Worm (Caenorhabditis elegans) whole organism, L1 larva: ENCODE measurements around the gene suex-2.

Source experiments
- Y116A8C.19 ChIP-seq: sonication (generic microtip); optimal IDR thresholded peaks from 2 replicates; lab custom pipeline; 2016; ENCODE audit warnings: missing compliant biosample characterization, missing genetic modification characterization, borderline replicate concordance
- alr-1 ChIP-seq: fragments of 200-800 bp; sonication (Bioruptor generic); optimal IDR thresholded peaks from 2 replicates; lab custom pipeline; 2018; ENCODE audit warnings: borderline replicate concordance, mild to moderate bottlenecking, missing genetic modification characterization, missing compliant biosample characterization
- ceh-63 ChIP-seq: fragments of 200-800 bp; sonication (Bioruptor generic); optimal IDR thresholded peaks from 2 replicates; lab custom pipeline; 2018; ENCODE audit warnings: mild to moderate bottlenecking, missing genetic modification characterization, missing compliant biosample characterization
- ceh-8 ChIP-seq: fragments of 200-800 bp; sonication (Bioruptor generic); optimal IDR thresholded peaks from 2 replicates; lab custom pipeline; 2018; ENCODE audit warnings: mild to moderate bottlenecking, missing genetic modification characterization, moderate library complexity, missing compliant biosample characterization
- ceh-90 ChIP-seq: sonication (generic microtip); optimal IDR thresholded peaks from 2 replicates; lab custom pipeline; 2016; ENCODE audit warnings: missing genetic modification characterization, missing compliant biosample characterization
- efl-1 ChIP-seq, 4 experiments: fragments of 150-350 bp; optimal IDR thresholded peaks in 3 of 4; peaks in 1 of 4; 1 replicate in 1 of 4; 2 replicates in 3 of 4; lab custom pipeline; 2014; ENCODE audit warnings: missing biosample characterization in 2 of 4, missing genetic modification characterization in 2 of 4, missing genetic modification reagents in 2 of 4
- efl-3 ChIP-seq: fragments of 200-800 bp; sonication (Bioruptor generic); optimal IDR thresholded peaks from 2 replicates; lab custom pipeline; 2018; ENCODE audit warnings: mild to moderate bottlenecking, missing genetic modification characterization, missing compliant biosample characterization
- egl-13 ChIP-seq: sonication (generic microtip); optimal IDR thresholded peaks from 2 replicates; lab custom pipeline; 2016; ENCODE audit warnings: missing genotype, missing genetic modification reagents, missing genetic modification characterization, missing compliant biosample characterization
- elt-2 ChIP-seq: sonication (generic microtip); optimal IDR thresholded peaks from 2 replicates; lab custom pipeline; 2016; ENCODE audit warnings: missing genetic modification characterization, mild to moderate bottlenecking, inconsistent platforms, missing compliant biosample characterization, missing genetic modification reagents
- elt-3 ChIP-seq, 6 experiments: fragments of 150-350 bp in 1 of 6; sonication (generic microtip); optimal IDR thresholded peaks; 2 replicates each; lab custom pipeline; 2017 to 2018; ENCODE audit warnings: missing biosample characterization in 6 of 6, missing genetic modification characterization in 6 of 6, inconsistent platforms in 1 of 6
- ets-5 ChIP-seq: fragments of 200-800 bp; sonication (Bioruptor generic); IDR thresholded peaks from 2 replicates; pipeline ENCODE4 v1.3.6; 2022; ENCODE audit warnings: missing genetic modification characterization, missing compliant biosample characterization
- fkh-10 ChIP-seq: sonication (generic microtip); optimal IDR thresholded peaks from 2 replicates; lab custom pipeline; 2017; ENCODE audit warnings: missing biosample characterization, missing genetic modification reagents, missing genetic modification characterization
- fkh-4 ChIP-seq: sonication (generic microtip); optimal IDR thresholded peaks from 2 replicates; lab custom pipeline; 2016; ENCODE audit warnings: missing compliant biosample characterization, missing genetic modification characterization, borderline replicate concordance
- fos-1 ChIP-seq: fragments of 150-350 bp; optimal IDR thresholded peaks from 2 replicates; lab custom pipeline; 2014; ENCODE audit warnings: missing biosample characterization, missing genetic modification characterization
- grh-1 ChIP-seq: fragments of 200-800 bp; sonication (Bioruptor generic); IDR thresholded peaks from 2 replicates; pipeline ENCODE4 v1.3.6; 2022; ENCODE audit warnings: missing genetic modification reagents, missing genetic modification characterization, missing compliant biosample characterization
- hlh-4 ChIP-seq: sonication (generic microtip); optimal IDR thresholded peaks from 2 replicates; lab custom pipeline; 2016; ENCODE audit warnings: mild to moderate bottlenecking, missing genetic modification characterization, missing compliant biosample characterization
- lin-14 ChIP-seq: fragments of 200-800 bp; sonication (Bioruptor generic); optimal IDR thresholded peaks from 2 replicates; lab custom pipeline; 2018; ENCODE audit warnings: mild to moderate bottlenecking, missing genetic modification characterization, moderate library complexity, missing compliant biosample characterization
- lsy-2 ChIP-seq, 2 experiments: fragments of 150-350 bp; optimal IDR thresholded peaks; 2 replicates each; lab custom pipeline; 2014; ENCODE audit warnings: missing biosample characterization in 2 of 2, missing genetic modification characterization in 2 of 2
- nhr-11 ChIP-seq: fragments of 150-350 bp; optimal IDR thresholded peaks from 2 replicates; lab custom pipeline; 2014; ENCODE audit warnings: missing biosample characterization, missing genetic modification characterization
- nhr-19 ChIP-seq: fragments of 200-800 bp; sonication (Bioruptor generic); conservative IDR thresholded peaks from 2 replicates; pipeline ENCODE4 v1.3.6; 2022; ENCODE audit warnings: missing genetic modification characterization, missing compliant biosample characterization
- nhr-20 ChIP-seq: sonication (generic microtip); optimal IDR thresholded peaks from 2 replicates; lab custom pipeline; 2016; ENCODE audit warnings: mild to moderate bottlenecking, missing genetic modification characterization, missing compliant biosample characterization
- nhr-28 ChIP-seq: fragments of 150-350 bp; optimal IDR thresholded peaks from 2 replicates; lab custom pipeline; 2014; ENCODE audit warnings: missing biosample characterization, missing genetic modification characterization
- nhr-71 ChIP-seq: sonication (generic microtip); optimal IDR thresholded peaks from 2 replicates; lab custom pipeline; 2016; ENCODE audit warnings: mild to moderate bottlenecking, missing genetic modification characterization, moderate library complexity, missing compliant biosample characterization
- nhr-76 ChIP-seq: sonication (generic microtip); optimal IDR thresholded peaks from 2 replicates; lab custom pipeline; 2017; ENCODE audit warnings: missing biosample characterization, missing genetic modification characterization
- nhr-84 ChIP-seq: sonication (generic microtip); optimal IDR thresholded peaks from 2 replicates; lab custom pipeline; 2017; ENCODE audit warnings: missing biosample characterization, missing genetic modification characterization
- skn-1 ChIP-seq: fragments of 150-350 bp; optimal IDR thresholded peaks from 2 replicates; lab custom pipeline; 2014; ENCODE audit warnings: missing biosample characterization, missing genetic modification characterization
- snu-23 ChIP-seq: sonication (generic microtip); optimal IDR thresholded peaks from 2 replicates; lab custom pipeline; 2016; ENCODE audit warnings: missing genetic modification characterization, missing compliant biosample characterization
- sptf-1 ChIP-seq: fragments of 150-350 bp; optimal IDR thresholded peaks from 2 replicates; lab custom pipeline; 2014; ENCODE audit warnings: missing biosample characterization, missing genetic modification characterization
- tbx-2 ChIP-seq: sonication (generic microtip); optimal IDR thresholded peaks from 2 replicates; lab custom pipeline; 2016; ENCODE audit warnings: missing genetic modification characterization, missing compliant biosample characterization
- unc-86 ChIP-seq: sonication (generic microtip); optimal IDR thresholded peaks from 2 replicates; lab custom pipeline; 2016; ENCODE audit warnings: missing genetic modification characterization, missing compliant biosample characterization
- vab-15 ChIP-seq: sonication (generic microtip); optimal IDR thresholded peaks from 2 replicates; lab custom pipeline; 2017; ENCODE audit warnings: missing genotype, mild to moderate bottlenecking, missing genetic modification characterization, missing compliant biosample characterization
- xbp-1 ChIP-seq: sonication (generic microtip); optimal IDR thresholded peaks from 2 replicates; lab custom pipeline; 2016; ENCODE audit warnings: missing genetic modification characterization, missing compliant biosample characterization
- zip-4 ChIP-seq: fragments of 200-800 bp; sonication (Bioruptor generic); optimal IDR thresholded peaks from 2 replicates; lab custom pipeline; 2018; ENCODE audit warnings: mild to moderate bottlenecking, missing genetic modification characterization, moderate library complexity, missing compliant biosample characterization
- ztf-4 ChIP-seq: fragments of 150-350 bp; optimal IDR thresholded peaks from 2 replicates; lab custom pipeline; 2014; ENCODE audit warnings: missing biosample characterization, missing genetic modification characterization

Gene suex-2

ce11 chrIV:8949078-8950039, 18.7 kb upstream of the suex-2 start (continued):
- no peak for TF ChIP-seq alr-1 (tag; lab: Kevin White, UChicago)
- peak; percentile 81 to 82 for TF ChIP-seq lsy-2 (tag; optimal IDR thresholded peaks at IDR 0.05; lab: Kevin White, UChicago)
- no peak for TF ChIP-seq fkh-4 (tag; lab: Kevin White, UChicago)
- TF ChIP-seq ceh-90 (tag; lab: Kevin White, UChicago): no peak
- no peak for TF ChIP-seq nhr-11
- no peak for TF ChIP-seq fkh-10
- TF ChIP-seq xbp-1 (tag; lab: Kevin White, UChicago): peak; percentile 64

- TF ChIP-seq elt-2 (peak; percentile 16), nhr-19 (GFP tag; lab: Robert Waterston, UW) (no peak), efl-1 (optimal IDR thresholded peaks at IDR 0.05; lab: Kevin White, UChicago) (no peak), efl-1 (GFP tag; optimal IDR thresholded peaks at IDR 0.05 in 1 of 2; lab: Kevin White, UChicago) (peak in 1 of 2 experiments; percentile 90)
Measured at ce11 chrIV:8951953-8952567, 16.0 kb upstream of the suex-2 start.

- TF ChIP-seq ceh-90 (tag; lab: Kevin White, UChicago) (no peak), lin-14 (GFP tag; lab: Kevin White, UChicago) (peak; percentile 56), efl-1 (optimal IDR thresholded peaks at IDR 0.05; lab: Kevin White, UChicago) (no peak), efl-1 (GFP tag; optimal IDR thresholded peaks at IDR 0.05 in 1 of 2; lab: Kevin White, UChicago) (peak in 1 of 2 experiments; percentile 74), nhr-76 (tag; lab: Kevin White, UChicago) (no peak), snu-23 (GFP tag; lab: Kevin White, UChicago) (peak; percentile 24), ceh-8 (GFP tag; lab: Kevin White, UChicago) (no peak), nhr-84 (tag; lab: Kevin White, UChicago) (no peak), elt-3 (tag; optimal IDR thresholded peaks at IDR 0.05; lab: Kevin White, UChicago) (no peak), skn-1 (tag; lab: Kevin White, UChicago) (peak; percentile 34)
Measured at ce11 chrIV:8954126-8954525, 14.0 kb upstream of the suex-2 start.

DNA sequence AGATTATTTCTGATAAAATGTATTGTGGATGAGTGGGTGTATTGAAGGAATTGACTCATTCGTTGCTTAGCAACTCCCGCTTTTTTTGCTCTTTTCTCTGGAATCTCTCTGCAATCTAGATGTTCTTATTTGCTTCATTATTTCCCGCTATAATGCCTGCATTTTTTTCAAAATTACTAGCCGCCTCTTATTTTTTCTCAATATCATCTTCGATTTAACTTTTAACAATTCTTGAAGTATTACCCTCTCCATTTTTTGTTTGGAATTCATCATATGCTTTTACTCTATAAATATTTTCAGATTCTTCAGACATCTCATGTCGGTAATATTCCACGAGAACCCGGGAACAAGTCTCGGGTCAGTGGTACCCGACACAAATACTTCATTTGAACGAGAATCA, 11.9 kb upstream of the suex-2 start, which contains the start of gene tpra-1:
tpra-1 (plus strand) TSS at position 301 of the 400 bp plus-strand sequence.
- no peak for TF ChIP-seq alr-1 (tag; lab: Kevin White, UChicago)
- no peak for TF ChIP-seq fos-1 (tag; lab: Kevin White, UChicago)
- TF ChIP-seq nhr-20: no peak
- TF ChIP-seq efl-3 (GFP tag; lab: Kevin White, UChicago): no peak
- no peak for TF ChIP-seq Y116A8C.19
- no peak for TF ChIP-seq zip-4 (GFP tag; lab: Kevin White, UChicago)
- no peak for TF ChIP-seq grh-1 (GFP tag; lab: Robert Waterston, UW)
- no peak for TF ChIP-seq ceh-63
- no peak for TF ChIP-seq vab-15 (tag; lab: Kevin White, UChicago)
- TF ChIP-seq ets-5 (GFP tag; lab: Robert Waterston, UW): no peak
- TF ChIP-seq unc-86: no peak
- TF ChIP-seq nhr-71 (tag; lab: Kevin White, UChicago): no peak

ce11 chrIV:8965883-8966282, 2.2 kb upstream of the suex-2 start, which contains the start of gene C53B4.2:
C53B4.2 (plus strand) TSS chrIV:8966183.
- TF ChIP-seq efl-1 (optimal IDR thresholded peaks at IDR 0.05; lab: Kevin White, UChicago) (no peak), efl-1 (GFP tag; optimal IDR thresholded peaks at IDR 0.05 in 1 of 2; lab: Kevin White, UChicago) (no peak), ztf-4 (tag; lab: Kevin White, UChicago) (no peak), egl-13 (tag; lab: Kevin White, UChicago) (no peak), sptf-1 (tag; lab: Kevin White, UChicago) (no peak), nhr-28 (tag; lab: Kevin White, UChicago) (no peak), tbx-2 (no peak), Y116A8C.19 (no peak), hlh-4 (tag; lab: Kevin White, UChicago) (no peak)
- TF ChIP-seq, all 84 proteins: peak for 0
